Fruit fly (Drosophila melanogaster): ENCODE results near the gene HGTX.

Gene HGTX

DNA sequence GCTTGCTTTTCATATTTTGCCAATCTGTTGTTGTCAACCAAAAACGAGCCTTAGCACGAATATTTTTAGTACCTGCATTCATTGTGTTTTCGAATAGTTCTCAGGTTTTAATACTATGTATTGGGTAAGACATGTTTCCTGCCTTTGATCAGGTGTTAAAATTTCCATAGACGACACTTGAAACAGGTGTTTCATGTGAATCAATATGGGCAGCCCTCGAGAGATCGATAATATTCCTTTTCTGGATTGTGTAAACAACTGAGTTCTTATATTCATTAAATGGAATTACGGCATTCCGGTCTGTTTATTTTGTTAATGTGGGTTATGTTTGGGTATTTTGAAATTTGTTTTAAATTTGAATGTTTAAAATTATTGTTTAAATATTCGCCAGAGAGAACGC lies 50.1 kb downstream of the HGTX start (continued):
- TF ChIP-seq CG1602 (GFP tag; optimal IDR thresholded peaks at IDR 0.05) (no peak), CG14441 (GFP tag; IDR thresholded peaks at IDR 0.05) (no peak), CG14014 (GFP tag; IDR thresholded peaks at IDR 0.05) (peak; percentile 29; the same call in 1 of the 2 replicates), sr (GFP tag; IDR thresholded peaks at IDR 0.05) (no peak), wek (GFP tag; optimal IDR thresholded peaks at IDR 0.05) (peak; percentile 36), nerfin-2 (GFP tag; IDR thresholded peaks at IDR 0.05; ENCODE audit: partially characterized antibody) (no peak), Stat92E (GFP tag; optimal IDR thresholded peaks at IDR 0.05) (no peak), Drgx (GFP tag; IDR thresholded peaks at IDR 0.05) (no peak), caup (GFP tag; optimal IDR thresholded peaks at IDR 0.05; ENCODE audit: severe bottlenecking) (peak; percentile 27), Lim3 (GFP tag; IDR thresholded peaks at IDR 0.05) (no peak), tna (GFP tag; IDR thresholded peaks at IDR 0.05; ENCODE audit: partially characterized antibody) (no peak), ase (GFP tag; IDR thresholded peaks at IDR 0.05) (no peak), CG18599 (GFP tag; optimal IDR thresholded peaks at IDR 0.05) (peak; percentile 43), CG17568 (GFP tag; optimal IDR thresholded peaks at IDR 0.05) (peak; percentile 49), eyg (GFP tag; optimal IDR thresholded peaks at IDR 0.05) (no peak), ham (GFP tag; IDR thresholded peaks at IDR 0.05) (no peak), CG10543 (GFP tag; optimal IDR thresholded peaks at IDR 0.05) (no peak), lbe (GFP tag; optimal IDR thresholded peaks at IDR 0.05) (no peak), Hr51 (GFP tag; optimal IDR thresholded peaks at IDR 0.05) (no peak), NC2α (GFP tag; optimal IDR thresholded peaks at IDR 0.05) (no peak), Atf6 (GFP tag; IDR thresholded peaks at IDR 0.05) (no peak), tap (tag; optimal IDR thresholded peaks at IDR 0.05) (no peak), sens (GFP tag) (peak; percentile 78), CG8388 (GFP tag; optimal IDR thresholded peaks at IDR 0.05) (no peak), stc (GFP tag; IDR thresholded peaks at IDR 0.05) (no peak), insv (GFP tag; optimal IDR thresholded peaks at IDR 0.05) (no peak), CG11247 (GFP tag; IDR thresholded peaks at IDR 0.05) (no peak), CG2889 (GFP tag; IDR thresholded peaks at IDR 0.05) (no peak), CG7786 (GFP tag; optimal IDR thresholded peaks at IDR 0.05) (no peak), Dref (GFP tag; IDR thresholded peaks at IDR 0.05) (no peak), croc (GFP tag; conservative IDR thresholded peaks at IDR 0.05) (no peak), CG7271 (tag; optimal IDR thresholded peaks at IDR 0.05) (no peak), Meics (GFP tag; optimal IDR thresholded peaks at IDR 0.05) (peak; percentile 30), pb (GFP tag; optimal IDR thresholded peaks at IDR 0.05) (no peak), CrebB (tag; optimal IDR thresholded peaks at IDR 0.05) (no peak), sens-2 (GFP tag; IDR thresholded peaks at IDR 0.05) (no peak), dpn (GFP tag; optimal IDR thresholded peaks at IDR 0.05) (peak in 1 of 2 experiments; percentile 38), CHES-1-like (GFP tag; optimal IDR thresholded peaks at IDR 0.05) (no peak), CG32772 (GFP tag; IDR thresholded peaks at IDR 0.05) (no peak), tup (GFP tag; optimal IDR thresholded peaks at IDR 0.05) (no peak), CG11398 (GFP tag; optimal IDR thresholded peaks at IDR 0.05) (peak; percentile 15), run (tag; optimal IDR thresholded peaks at IDR 0.05) (no peak), CG7357 (GFP tag; IDR thresholded peaks at IDR 0.05) (no peak; the same call in 2 of the 3 replicates), maf-S (GFP tag; optimal IDR thresholded peaks at IDR 0.05) (no peak), Camta (GFP tag; optimal IDR thresholded peaks at IDR 0.05) (no peak), row (GFP tag; IDR thresholded peaks at IDR 0.05) (no peak), CG17328 (GFP tag; IDR thresholded peaks at IDR 0.05) (no peak), gcm2 (GFP tag; optimal IDR thresholded peaks at IDR 0.05) (no peak), HmgD (GFP tag; optimal IDR thresholded peaks at IDR 0.05) (no peak), CG34224 (GFP tag; IDR thresholded peaks at IDR 0.05; ENCODE audit: partially characterized antibody) (no peak), CG6175 (GFP tag; IDR thresholded peaks at IDR 0.05) (no peak), CG31441 (GFP tag; IDR thresholded peaks at IDR 0.05) (no peak)
